Fruit fly (Drosophila melanogaster) whole organism, embryonic: ENCODE results near the gene hiro.
A peak's percentile ranks its signal among the peaks of the same experiment; 100 is the strongest.

ENCODE experiments used
- Antp ChIP-seq: fragments of 200-800 bp; sonication (Bioruptor generic); optimal IDR thresholded peaks from 3 replicates; lab custom pipeline; 2016; ENCODE audit warnings: missing biosample characterization, missing genetic modification characterization
- Blimp-1 ChIP-seq: fragments of 200-800 bp; sonication (Bioruptor generic); optimal IDR thresholded peaks from 3 replicates; lab custom pipeline; 2018; ENCODE audit warnings: missing biosample characterization, missing genetic modification characterization, mild to moderate bottlenecking, moderate library complexity, missing genetic modification reagents
- CG10543 ChIP-seq: fragments of 200-800 bp; sonication (Bioruptor generic); optimal IDR thresholded peaks from 3 replicates; lab custom pipeline; 2017; ENCODE audit warnings: missing biosample characterization, mild to moderate bottlenecking, missing genetic modification characterization, moderate library complexity
- CG10565 ChIP-seq: fragments of 200-800 bp; sonication (Bioruptor generic); optimal IDR thresholded peaks from 3 replicates; lab custom pipeline; 2016; ENCODE audit warnings: missing biosample characterization, mild to moderate bottlenecking, missing genetic modification characterization
- CG11695 ChIP-seq: fragments of 200-800 bp; sonication (Bioruptor generic); IDR thresholded peaks from 3 replicates; pipeline ENCODE4 v1.3.6; 2022; ENCODE audit warnings: missing biosample characterization, missing genetic modification characterization
- CG12104 ChIP-seq: fragments of 200-800 bp; sonication (Bioruptor generic); optimal IDR thresholded peaks from 3 replicates; lab custom pipeline; 2016; ENCODE audit warnings: missing biosample characterization, missing genetic modification characterization
- CG14441 ChIP-seq: fragments of 200-800 bp; sonication (Bioruptor generic); IDR thresholded peaks from 2 replicates; pipeline ENCODE4 v1.3.6; 2022; ENCODE audit warnings: missing biosample characterization, missing genetic modification characterization
- CG14860 ChIP-seq: fragments of 200-800 bp; sonication (Bioruptor generic); IDR thresholded peaks from 3 replicates; pipeline ENCODE4 v1.3.6; 2022; ENCODE audit warnings: missing biosample characterization, missing genetic modification characterization; ENCODE audit not compliant: partially characterized antibody
- CG15514 ChIP-seq: fragments of 200-800 bp; sonication (Bioruptor generic); optimal IDR thresholded peaks from 3 replicates; lab custom pipeline; 2017; ENCODE audit warnings: missing biosample characterization, missing genetic modification characterization, mild to moderate bottlenecking, moderate library complexity, missing genetic modification reagents
- CG1603 ChIP-seq: fragments of 200-800 bp; sonication (Bioruptor generic); optimal IDR thresholded peaks from 2 replicates; lab custom pipeline; 2019; ENCODE audit warnings: missing biosample characterization, mild to moderate bottlenecking, missing genetic modification characterization, moderate library complexity
- CG1647 ChIP-seq: fragments of 200-800 bp; sonication (Bioruptor generic); optimal IDR thresholded peaks from 3 replicates; lab custom pipeline; 2016; ENCODE audit warnings: missing biosample characterization, missing genetic modification characterization
- CG16779 ChIP-seq: fragments of 200-800 bp; sonication (Bioruptor generic); IDR thresholded peaks from 2 replicates; pipeline ENCODE4 v1.3.6; 2022; ENCODE audit warnings: missing biosample characterization, missing genetic modification characterization
- CG16863 ChIP-seq: fragments of 200-800 bp; sonication (Bioruptor generic); optimal IDR thresholded peaks from 3 replicates; lab custom pipeline; 2016; ENCODE audit warnings: missing biosample characterization, missing genetic modification characterization
- CG17385 ChIP-seq: fragments of 200-800 bp; sonication (Bioruptor generic); optimal IDR thresholded peaks from 3 replicates; lab custom pipeline; 2018; ENCODE audit warnings: missing biosample characterization, mild to moderate bottlenecking, missing genetic modification characterization
- CG17802 ChIP-seq: fragments of 200-800 bp; sonication (Bioruptor generic); optimal IDR thresholded peaks from 2 replicates; lab custom pipeline; 2018; ENCODE audit warnings: missing biosample characterization, mild to moderate bottlenecking, missing genetic modification characterization, moderate library complexity
- CG18599 ChIP-seq: fragments of 200-800 bp; sonication (Bioruptor generic); optimal IDR thresholded peaks from 3 replicates; lab custom pipeline; 2017; ENCODE audit warnings: missing biosample characterization, missing genetic modification characterization, mild to moderate bottlenecking, moderate library complexity, missing genetic modification reagents
- CG30431 ChIP-seq: fragments of 200-800 bp; sonication (Bioruptor generic); optimal IDR thresholded peaks from 2 replicates; lab custom pipeline; 2017; ENCODE audit warnings: missing biosample characterization, missing genetic modification characterization
- CG33557 ChIP-seq: fragments of 200-800 bp; sonication (Bioruptor generic); optimal IDR thresholded peaks from 2 replicates; lab custom pipeline; 2019; ENCODE audit warnings: missing biosample characterization, mild to moderate bottlenecking, missing genetic modification characterization, moderate library complexity
- CG4424 ChIP-seq: fragments of 200-800 bp; sonication (Bioruptor generic); optimal IDR thresholded peaks from 3 replicates; lab custom pipeline; 2016; ENCODE audit warnings: missing biosample characterization, missing genetic modification characterization
- CG6175 ChIP-seq: fragments of 200-800 bp; sonication (Bioruptor generic); IDR thresholded peaks from 3 replicates; pipeline ENCODE4 v1.3.6; 2022; ENCODE audit warnings: missing biosample characterization, missing genetic modification characterization
- CG7271 ChIP-seq: fragments of 200-800 bp; sonication (Bioruptor generic); optimal IDR thresholded peaks from 2 replicates; lab custom pipeline; 2018; ENCODE audit warnings: missing biosample characterization, mild to moderate bottlenecking, missing genetic modification characterization, moderate library complexity
- CG8089 ChIP-seq: fragments of 200-800 bp; sonication (Bioruptor generic); optimal IDR thresholded peaks from 3 replicates; lab custom pipeline; 2016; ENCODE audit warnings: missing biosample characterization, missing genetic modification characterization
- CG8924 ChIP-seq: fragments of 200-800 bp; optimal IDR thresholded peaks from 3 replicates; lab custom pipeline; 2019; ENCODE audit warnings: missing biosample characterization, mild to moderate bottlenecking, missing genetic modification characterization, moderate library complexity
- CG8944 ChIP-seq: fragments of 200-800 bp; sonication (Bioruptor generic); optimal IDR thresholded peaks from 3 replicates; lab custom pipeline; 2016; ENCODE audit warnings: missing biosample characterization, missing genetic modification characterization
- CG9727 ChIP-seq: fragments of 200-800 bp; sonication (Bioruptor generic); optimal IDR thresholded peaks from 3 replicates; lab custom pipeline; 2017; ENCODE audit warnings: missing biosample characterization, mild to moderate bottlenecking, missing genetic modification characterization
- HHEX ChIP-seq: fragments of 200-800 bp; sonication (Bioruptor generic); optimal IDR thresholded peaks from 3 replicates; lab custom pipeline; 2017; ENCODE audit warnings: missing biosample characterization, mild to moderate bottlenecking, missing genetic modification characterization, missing genetic modification reagents
- HLH3B ChIP-seq: fragments of 200-800 bp; sonication (Bioruptor generic); IDR thresholded peaks from 2 replicates; pipeline ENCODE4 v1.3.6; 2022; ENCODE audit warnings: missing biosample characterization, missing genetic modification characterization
- HmgD ChIP-seq: fragments of 200-800 bp; sonication (Bioruptor generic); optimal IDR thresholded peaks from 3 replicates; lab custom pipeline; 2016; ENCODE audit warnings: missing biosample characterization, missing genetic modification characterization
- MBD-R2 ChIP-seq: fragments of 200-800 bp; sonication (Bioruptor generic); IDR thresholded peaks from 2 replicates; pipeline ENCODE4 v1.3.6; 2022; ENCODE audit warnings: missing biosample characterization, missing genetic modification characterization
- MESR4 ChIP-seq: fragments of 200-800 bp; sonication (Bioruptor generic); optimal IDR thresholded peaks from 2 replicates; lab custom pipeline; 2018; ENCODE audit warnings: missing biosample characterization, mild to moderate bottlenecking, missing genetic modification characterization, moderate library complexity
- Vsx1 ChIP-seq: fragments of 200-800 bp; sonication (Bioruptor generic); optimal IDR thresholded peaks from 2 replicates; lab custom pipeline; 2017; ENCODE audit warnings: missing biosample characterization, mild to moderate bottlenecking, missing genetic modification characterization, missing genetic modification reagents
- Xbp1 ChIP-seq: fragments of 200-800 bp; sonication (Bioruptor generic); optimal IDR thresholded peaks from 3 replicates; lab custom pipeline; 2016; ENCODE audit warnings: missing biosample characterization, mild to moderate bottlenecking, missing genetic modification characterization
- al ChIP-seq: fragments of 200-800 bp; sonication (Bioruptor generic); IDR thresholded peaks from 2 replicates; pipeline ENCODE4 v1.3.6; 2022; ENCODE audit warnings: missing biosample characterization, missing genetic modification characterization
- bowl ChIP-seq: fragments of 200-800 bp; sonication (Bioruptor generic); IDR thresholded peaks from 2 replicates; pipeline ENCODE4 v1.3.6; 2022; ENCODE audit warnings: missing biosample characterization, missing genetic modification characterization
- chn ChIP-seq: fragments of 200-800 bp; sonication (Bioruptor generic); optimal IDR thresholded peaks from 2 replicates; lab custom pipeline; 2016; ENCODE audit warnings: missing biosample characterization, missing genetic modification characterization
- ci ChIP-seq: fragments of 200-800 bp; sonication (Bioruptor generic); IDR thresholded peaks from 3 replicates; pipeline ENCODE4 v1.3.6; 2022; ENCODE audit warnings: missing biosample characterization, missing genetic modification characterization
- dmrt11E ChIP-seq: fragments of 200-800 bp; sonication (Bioruptor generic); optimal IDR thresholded peaks from 3 replicates; lab custom pipeline; 2018; ENCODE audit warnings: missing biosample characterization, mild to moderate bottlenecking, missing genetic modification characterization, moderate library complexity
- ems ChIP-seq: fragments of 200-800 bp; sonication (Bioruptor generic); optimal IDR thresholded peaks from 3 replicates; lab custom pipeline; 2016; ENCODE audit warnings: missing biosample characterization, missing genetic modification characterization
- exex ChIP-seq: fragments of 200-800 bp; sonication (Bioruptor generic); optimal IDR thresholded peaks from 4 replicates; lab custom pipeline; 2018; ENCODE audit warnings: missing biosample characterization, mild to moderate bottlenecking, missing genetic modification characterization, moderate library complexity
- fd64A ChIP-seq: fragments of 200-800 bp; sonication (Bioruptor generic); optimal IDR thresholded peaks from 3 replicates; lab custom pipeline; 2018; ENCODE audit warnings: missing biosample characterization, mild to moderate bottlenecking, missing genetic modification characterization
- ftz-f1 ChIP-seq: fragments of 200-800 bp; sonication (Bioruptor generic); optimal IDR thresholded peaks from 2 replicates; lab custom pipeline; 2016; ENCODE audit warnings: missing biosample characterization, missing genetic modification characterization
- gcm ChIP-seq: fragments of 200-800 bp; sonication (Bioruptor generic); optimal IDR thresholded peaks from 2 replicates; lab custom pipeline; 2019; ENCODE audit warnings: missing biosample characterization, mild to moderate bottlenecking, missing genetic modification characterization, moderate library complexity
- ham ChIP-seq: fragments of 200-800 bp; sonication (Bioruptor generic); IDR thresholded peaks from 2 replicates; pipeline ENCODE4 v1.3.6; 2022; ENCODE audit warnings: missing biosample characterization, missing genetic modification characterization
- nau ChIP-seq: fragments of 200-800 bp; sonication (Bioruptor generic); optimal IDR thresholded peaks from 3 replicates; lab custom pipeline; 2017; ENCODE audit warnings: missing biosample characterization, mild to moderate bottlenecking, missing genetic modification characterization, missing genetic modification reagents
- pb ChIP-seq: fragments of 200-800 bp; sonication (Bioruptor generic); optimal IDR thresholded peaks from 3 replicates; lab custom pipeline; 2016; ENCODE audit warnings: missing biosample characterization, missing genetic modification characterization
- sens ChIP-seq: fragments of 200-800 bp; sonication (Bioruptor generic); peaks from one replicate; lab custom pipeline; 2016; ENCODE audit warnings: missing biosample characterization, missing genetic modification characterization
- ttk ChIP-seq: fragments of 200-800 bp; sonication (Bioruptor generic); IDR thresholded peaks from 2 replicates; pipeline ENCODE4 v2.1.2; 2022; ENCODE audit warnings: missing biosample characterization, missing genetic modification characterization
- tx ChIP-seq: fragments of 200-800 bp; sonication (Bioruptor generic); optimal IDR thresholded peaks from 2 replicates; lab custom pipeline; 2016; ENCODE audit warnings: missing biosample characterization, missing genetic modification characterization
- zfh1 ChIP-seq: fragments of 200-800 bp; sonication (Bioruptor generic); IDR thresholded peaks from 3 replicates; pipeline ENCODE4 v1.3.6; 2022; ENCODE audit warnings: missing biosample characterization, missing genetic modification characterization

hiro gene

dm6 chr3L:642865-643738 lies 44.7 kb downstream of the hiro start (continued):
- TF ChIP-seq Xbp1 (GFP tag; lab: Kevin White, UChicago): no peak
- peak; percentile 65 for TF ChIP-seq fd64A (GFP tag; lab: Kevin White, UChicago)
- TF ChIP-seq CG11695 (GFP tag; lab: Robert Waterston, UW): no peak
- peak; percentile 67 for TF ChIP-seq CG18599 (GFP tag; lab: Kevin White, UChicago)
- no peak for TF ChIP-seq dmrt11E (tag; lab: Kevin White, UChicago)
- TF ChIP-seq CG8924 (tag; lab: Kevin White, UChicago): no peak
- TF ChIP-seq CG14441 (GFP tag; lab: Robert Waterston, UW): no peak; the same call in 1 of the 2 replicates
- no peak for TF ChIP-seq CG7271
- TF ChIP-seq HHEX (GFP tag; lab: Kevin White, UChicago): no peak
- TF ChIP-seq ems (GFP tag; lab: Kevin White, UChicago): no peak
- TF ChIP-seq CG15514 (GFP tag; lab: Kevin White, UChicago): peak; percentile 31
- TF ChIP-seq HLH3B: peak; percentile 5; the same call in 1 of the 2 replicates
- no peak for TF ChIP-seq chn (GFP tag; lab: Kevin White, UChicago)
- TF ChIP-seq CG9727 (GFP tag; lab: Kevin White, UChicago): no peak
- peak; percentile 75 for TF ChIP-seq exex (tag; lab: Kevin White, UChicago)
- no peak for TF ChIP-seq pb (GFP tag; lab: Kevin White, UChicago)
- no peak for TF ChIP-seq CG16779 (GFP tag; lab: Robert Waterston, UW)
- peak; percentile 16 for TF ChIP-seq CG1647 (GFP tag; lab: Kevin White, UChicago)
- TF ChIP-seq Antp (GFP tag; lab: Kevin White, UChicago): no peak
- TF ChIP-seq ttk (GFP tag; lab: Robert Waterston, UW): 0 out of 2 replicates have a peak, but pooled peaks have one; percentile 7
- TF ChIP-seq CG4424 (GFP tag; lab: Kevin White, UChicago): no peak
- TF ChIP-seq ham (GFP tag; lab: Robert Waterston, UW): no peak
- no peak for TF ChIP-seq CG17802 (tag; lab: Kevin White, UChicago)
- TF ChIP-seq al: no peak
- no peak for TF ChIP-seq gcm (GFP tag; lab: Kevin White, UChicago)
- TF ChIP-seq bowl: 0 out of 2 replicates have a peak, but pooled peaks have one; percentile 5
- no peak for TF ChIP-seq Blimp-1
- no peak for TF ChIP-seq CG8944 (GFP tag; lab: Kevin White, UChicago)
- peak; percentile 37 for TF ChIP-seq CG1603 (tag; lab: Kevin White, UChicago)
- TF ChIP-seq CG33557 (GFP tag; lab: Kevin White, UChicago): no peak
- peak; percentile 69; the same call in 1 of the 3 replicates for TF ChIP-seq ci (GFP tag; lab: Robert Waterston, UW)
- TF ChIP-seq sens (GFP tag; lab: Kevin White, UChicago): peak; percentile 88
- peak; percentile 90 for TF ChIP-seq CG10543
- no peak for TF ChIP-seq MBD-R2 (GFP tag; lab: Robert Waterston, UW)
- no peak for TF ChIP-seq CG12104 (GFP tag; lab: Kevin White, UChicago)
- no peak for TF ChIP-seq CG10565
- no peak for TF ChIP-seq CG14860 (GFP tag; lab: Robert Waterston, UW)
- TF ChIP-seq HmgD (GFP tag; lab: Kevin White, UChicago): no peak
- peak; percentile 40; the same call in 1 of the 3 replicates for TF ChIP-seq zfh1 (GFP tag; lab: Robert Waterston, UW)
- TF ChIP-seq ftz-f1 (GFP tag; lab: Kevin White, UChicago): no peak
- peak; percentile 45 for TF ChIP-seq Vsx1 (GFP tag; lab: Kevin White, UChicago)
- TF ChIP-seq CG16863 (GFP tag; lab: Kevin White, UChicago): peak; percentile 20
- TF ChIP-seq CG6175: no peak
- TF ChIP-seq nau (GFP tag; lab: Kevin White, UChicago): peak; percentile 87
- no peak for TF ChIP-seq MESR4 (GFP tag; lab: Kevin White, UChicago)
- TF ChIP-seq CG30431 (GFP tag; lab: Kevin White, UChicago): no peak
- peak; percentile 34 for TF ChIP-seq CG17385
- TF ChIP-seq tx (GFP tag; lab: Kevin White, UChicago): no peak
- no peak for TF ChIP-seq CG8089 (GFP tag; lab: Kevin White, UChicago)
